Fruit fly (Drosophila melanogaster) whole organism, wandering third instar larva: Measurements from ENCODE around the gene wds.

Source experiments
- Abd-B ChIP-seq: fragments of >200 bp; optimal IDR thresholded peaks from 2 replicates; lab custom pipeline; 2017; ENCODE audit warnings: missing biosample characterization, missing genetic modification characterization
- CG9705 ChIP-seq: fragments of 200-800 bp; sonication (Bioruptor generic); optimal IDR thresholded peaks from 2 replicates; lab custom pipeline; 2018; ENCODE audit warnings: missing biosample characterization, mild to moderate bottlenecking, missing genetic modification characterization
- CrebA ChIP-seq: fragments of 200-800 bp; sonication (Bioruptor generic); optimal IDR thresholded peaks from 2 replicates; lab custom pipeline; 2016; ENCODE audit warnings: missing biosample characterization, mild to moderate bottlenecking, missing genetic modification characterization, borderline replicate concordance
- Dfd ChIP-seq: fragments of >200 bp; optimal IDR thresholded peaks from 2 replicates; lab custom pipeline; 2017; ENCODE audit warnings: missing biosample characterization, missing genetic modification characterization
- Dif ChIP-seq: fragments of 200-275, 200-300 bp; sonication (Bioruptor generic); optimal IDR thresholded peaks from 2 replicates; lab custom pipeline; 2018; ENCODE audit warnings: missing biosample characterization, missing genetic modification characterization; ENCODE audit not compliant: partially characterized antibody
- GATAd ChIP-seq: sonication (Bioruptor generic); optimal IDR thresholded peaks from 2 replicates; lab custom pipeline; 2016; ENCODE audit warnings: missing biosample characterization, missing genetic modification characterization
- HLH106 ChIP-seq: fragments of 200-800 bp; optimal IDR thresholded peaks from 3 replicates; lab custom pipeline; 2019; ENCODE audit warnings: missing biosample characterization, mild to moderate bottlenecking, missing genetic modification characterization, moderate library complexity
- Hnf4 ChIP-seq: fragments of 200-800 bp; sonication (Bioruptor generic); optimal IDR thresholded peaks from 2 replicates; lab custom pipeline; 2016; ENCODE audit warnings: missing biosample characterization, mild to moderate bottlenecking, missing genetic modification characterization
- Hr78 ChIP-seq: fragments of >200 bp; optimal IDR thresholded peaks from 2 replicates; lab custom pipeline; 2017; ENCODE audit warnings: missing biosample characterization, missing genetic modification characterization
- Hr83 ChIP-seq: fragments of 200-300 bp; sonication (Bioruptor generic); optimal IDR thresholded peaks from 2 replicates; lab custom pipeline; 2016; ENCODE audit warnings: missing biosample characterization, mild to moderate bottlenecking, missing genetic modification characterization, moderate library complexity; ENCODE audit not compliant: poor library complexity, severe bottlenecking
- Mio ChIP-seq: sonication (Bioruptor generic); optimal IDR thresholded peaks from 2 replicates; lab custom pipeline; 2016; ENCODE audit warnings: missing biosample characterization, missing genetic modification characterization
- OdsH ChIP-seq: fragments of 200-800 bp; sonication (Bioruptor generic); optimal IDR thresholded peaks from 2 replicates; lab custom pipeline; 2016; ENCODE audit warnings: missing biosample characterization, mild to moderate bottlenecking, missing genetic modification characterization
- Rel ChIP-seq, 2 experiments: fragments of 200-800 bp; sonication (Bioruptor generic) in 1 of 2; optimal IDR thresholded peaks; 2 replicates in 1 of 2; 3 replicates in 1 of 2; lab custom pipeline; 2016 to 2019; ENCODE audit warnings: mild to moderate bottlenecking in 2 of 2, missing biosample characterization in 2 of 2, missing genetic modification characterization in 2 of 2, moderate library complexity in 1 of 2
- Sp1 ChIP-seq: fragments of 200-800 bp; sonication (Bioruptor generic); optimal IDR thresholded peaks from 3 replicates; lab custom pipeline; 2019; ENCODE audit warnings: missing biosample characterization, mild to moderate bottlenecking, missing genetic modification characterization, moderate library complexity
- Vsx2 ChIP-seq: fragments of 200-300, 225-300 bp; sonication (Bioruptor generic); optimal IDR thresholded peaks from 2 replicates; lab custom pipeline; 2018; ENCODE audit warnings: missing biosample characterization, missing genetic modification characterization; ENCODE audit not compliant: partially characterized antibody
- br ChIP-seq: fragments of 200-800 bp; sonication (Bioruptor generic); optimal IDR thresholded peaks from 2 replicates; lab custom pipeline; 2016; ENCODE audit warnings: missing biosample characterization, missing genetic modification characterization
- brk ChIP-seq: fragments of 200-800 bp; sonication (Bioruptor generic); optimal IDR thresholded peaks from 2 replicates; lab custom pipeline; 2016; ENCODE audit warnings: missing biosample characterization, mild to moderate bottlenecking, missing genetic modification characterization
- dl ChIP-seq, 2 experiments: fragments of 175-275, 200-275 bp in 1 of 2; fragments of 200-275 bp in 1 of 2; sonication (Bioruptor generic); optimal IDR thresholded peaks; lab custom pipeline; 2018; ENCODE audit warnings: mild to moderate bottlenecking in 2 of 2, missing biosample characterization in 2 of 2, missing genetic modification characterization in 2 of 2, moderate library complexity in 2 of 2; ENCODE audit not compliant: partially characterized antibody in 2 of 2, insufficient read depth in 1 of 2
- dmrt93B ChIP-seq: fragments of 200-800 bp; sonication (Bioruptor generic); optimal IDR thresholded peaks from 2 replicates; lab custom pipeline; 2018; ENCODE audit warnings: missing biosample characterization, mild to moderate bottlenecking, missing genetic modification characterization
- dsf ChIP-seq: sonication (Bioruptor generic); optimal IDR thresholded peaks from 2 replicates; lab custom pipeline; 2016; ENCODE audit warnings: missing biosample characterization, missing genetic modification characterization, borderline replicate concordance
- ey ChIP-seq: fragments of 200-800 bp; sonication (Bioruptor generic); optimal IDR thresholded peaks from 2 replicates; lab custom pipeline; 2016; ENCODE audit warnings: missing biosample characterization, missing genetic modification characterization
- foxo ChIP-seq, 2 experiments: fragments of 200-800 bp; sonication (Bioruptor generic); optimal IDR thresholded peaks; 2 replicates in 1 of 2; 3 replicates in 1 of 2; lab custom pipeline; 2016 to 2017; ENCODE audit warnings: missing biosample characterization in 2 of 2, missing genetic modification characterization in 2 of 2
- fru ChIP-seq: fragments of 200-800 bp; sonication (Bioruptor generic); optimal IDR thresholded peaks from 3 replicates; lab custom pipeline; 2016; ENCODE audit warnings: missing biosample characterization, mild to moderate bottlenecking, missing genetic modification characterization
- h ChIP-seq: fragments of 200-800 bp; sonication (Bioruptor generic); optimal IDR thresholded peaks from 3 replicates; lab custom pipeline; 2016; ENCODE audit warnings: missing biosample characterization, mild to moderate bottlenecking, missing genetic modification characterization
- jim ChIP-seq: fragments of 175-275, 200-325 bp; sonication (Bioruptor generic); optimal IDR thresholded peaks from 2 replicates; lab custom pipeline; 2016; ENCODE audit warnings: missing biosample characterization, mild to moderate bottlenecking, missing genetic modification characterization
- lola ChIP-seq: fragments of >200 bp; optimal IDR thresholded peaks from 2 replicates; lab custom pipeline; 2017; ENCODE audit warnings: missing biosample characterization, missing genetic modification characterization
- pan ChIP-seq: fragments of >200 bp; optimal IDR thresholded peaks from 2 replicates; lab custom pipeline; 2017
- psq ChIP-seq: fragments of 200-800 bp; sonication (Bioruptor generic); optimal IDR thresholded peaks from 3 replicates; lab custom pipeline; 2017; ENCODE audit warnings: missing biosample characterization, mild to moderate bottlenecking, missing genetic modification characterization, moderate library complexity
- rgr ChIP-seq: fragments of 200-800 bp; sonication (Bioruptor generic); optimal IDR thresholded peaks from 3 replicates; lab custom pipeline; 2016; ENCODE audit warnings: missing biosample characterization, mild to moderate bottlenecking, missing genetic modification characterization
- sage ChIP-seq: fragments of 200-800 bp; sonication (Bioruptor generic); optimal IDR thresholded peaks from 2 replicates; lab custom pipeline; 2016; ENCODE audit warnings: missing biosample characterization, mild to moderate bottlenecking, missing genetic modification characterization
- sv ChIP-seq: fragments of 200-800 bp; sonication (Bioruptor generic); optimal IDR thresholded peaks from 3 replicates; lab custom pipeline; 2016; ENCODE audit warnings: missing biosample characterization, missing genetic modification characterization
- woc ChIP-seq: sonication (Bioruptor generic); optimal IDR thresholded peaks from 2 replicates; lab custom pipeline; 2016; ENCODE audit warnings: missing biosample characterization, mild to moderate bottlenecking, missing genetic modification characterization

wds gene

dm6 chrX:2537398-2537797 lies 48.4 kb upstream of the wds start:
- TF ChIP-seq lola (GFP tag; lab: Kevin White, UChicago): no peak
- TF ChIP-seq Sp1 (GFP tag; lab: Kevin White, UChicago): no peak
- TF ChIP-seq psq: no peak
- TF ChIP-seq Hnf4 (GFP tag; lab: Kevin White, UChicago): no peak
- no peak for TF ChIP-seq dmrt93B (GFP tag; lab: Kevin White, UChicago)
- no peak for TF ChIP-seq brk
- TF ChIP-seq br (GFP tag; lab: Kevin White, UChicago): no peak
- TF ChIP-seq Mio (GFP tag; lab: Kevin White, UChicago): no peak
- TF ChIP-seq sage (GFP tag; lab: Kevin White, UChicago): no peak
- no peak for TF ChIP-seq Abd-B (GFP tag; lab: Kevin White, UChicago)
- no peak for TF ChIP-seq woc
- no peak for TF ChIP-seq dsf (GFP tag; lab: Kevin White, UChicago)
- TF ChIP-seq Rel (GFP tag; optimal IDR thresholded peaks at IDR 0.05; lab: Kevin White, UChicago): no peak
- no peak for TF ChIP-seq Rel (tag; optimal IDR thresholded peaks at IDR 0.05; lab: Kevin White, UChicago)
- no peak for TF ChIP-seq h (GFP tag; lab: Kevin White, UChicago)
- TF ChIP-seq Hr83 (GFP tag; lab: Kevin White, UChicago): no peak
- TF ChIP-seq, all 38 proteins: peak for 0

- TF ChIP-seq brk: no peak
- TF ChIP-seq, all 38 proteins: peak for 0
Observed at dm6 chrX:2538387-2538786, 47.4 kb upstream of the wds start.

- TF ChIP-seq woc (no peak), sv (GFP tag; lab: Kevin White, UChicago) (no peak), Dif (GFP tag; lab: Kevin White, UChicago) (no peak), Abd-B (GFP tag; lab: Kevin White, UChicago) (no peak), Sp1 (GFP tag; lab: Kevin White, UChicago) (no peak), Vsx2 (GFP tag; lab: Kevin White, UChicago) (no peak), CG9705 (no peak), ey (GFP tag; lab: Kevin White, UChicago) (no peak), CrebA (no peak), Hr83 (GFP tag; lab: Kevin White, UChicago) (no peak), dsf (GFP tag; lab: Kevin White, UChicago) (no peak), brk (no peak), Mio (GFP tag; lab: Kevin White, UChicago) (no peak), OdsH (GFP tag; lab: Kevin White, UChicago) (no peak), pan (lab: Kevin White, UChicago) (no peak)
Observed at dm6 chrX:2539495-2539894, 46.3 kb upstream of the wds start.

dm6 chrX:2542500-2542899 lies 43.3 kb upstream of the wds start:
- TF ChIP-seq foxo (GFP tag; optimal IDR thresholded peaks at IDR 0.05; lab: Kevin White, UChicago): no peak
- TF ChIP-seq fru (GFP tag; lab: Kevin White, UChicago): no peak
- TF ChIP-seq Hr78: no peak
- TF ChIP-seq jim (GFP tag; lab: Kevin White, UChicago): no peak
- no peak for TF ChIP-seq pan (lab: Kevin White, UChicago)
- TF ChIP-seq rgr: no peak
- no peak for TF ChIP-seq GATAd (GFP tag; lab: Kevin White, UChicago)
- TF ChIP-seq Abd-B (GFP tag; lab: Kevin White, UChicago): no peak
- TF ChIP-seq psq: no peak
- no peak for TF ChIP-seq OdsH (GFP tag; lab: Kevin White, UChicago)
- no peak for TF ChIP-seq Dfd
- no peak for TF ChIP-seq Vsx2 (GFP tag; lab: Kevin White, UChicago)
- TF ChIP-seq HLH106: no peak

- TF ChIP-seq h (GFP tag; lab: Kevin White, UChicago): peak; percentile 45
- peak; percentile 2 for TF ChIP-seq fru (GFP tag; lab: Kevin White, UChicago)
- peak; percentile 8 for TF ChIP-seq br (GFP tag; lab: Kevin White, UChicago)
- no peak for TF ChIP-seq Dfd
- TF ChIP-seq dsf (GFP tag; lab: Kevin White, UChicago): no peak
- peak in 1 of 2 experiments; percentile 65 for TF ChIP-seq dl (GFP tag; optimal IDR thresholded peaks at IDR 0.05; lab: Kevin White, UChicago; ENCODE audit: insufficient read depth in 1 of 2, partially characterized antibody in 2 of 2)
- TF ChIP-seq Rel (GFP tag; optimal IDR thresholded peaks at IDR 0.05; lab: Kevin White, UChicago): no peak
- TF ChIP-seq Rel (tag; optimal IDR thresholded peaks at IDR 0.05; lab: Kevin White, UChicago): peak; percentile 12
- TF ChIP-seq Dif (GFP tag; lab: Kevin White, UChicago): peak; percentile 77
- peak; percentile 30 for TF ChIP-seq psq
Observed at dm6 chrX:2545328-2545758, 40.4 kb upstream of the wds start, which contains the start of gene trol. trol (minus strand) TSS chrX:2545427.
